Worm (Caenorhabditis elegans) whole organism, young adult: ENCODE measurements around the gene F20D1.3.

Experiments
- B0019.2 ChIP-seq: fragments of 200-800 bp; sonication (Bioruptor generic); conservative IDR thresholded peaks from 2 replicates; pipeline ENCODE4 v1.3.6; 2022; ENCODE audit warnings: missing genetic modification reagents, missing genetic modification characterization, missing compliant biosample characterization
- C17E4.6 ChIP-seq: fragments of 200-800 bp; sonication (Bioruptor generic); IDR thresholded peaks from 2 replicates; pipeline ENCODE4 v1.3.6; 2022; ENCODE audit warnings: missing genetic modification reagents, missing genetic modification characterization, missing compliant biosample characterization
- D2030.7 ChIP-seq: fragments of 200-800 bp; sonication (Bioruptor generic); IDR thresholded peaks from 2 replicates; pipeline ENCODE4 v1.3.6; 2022; ENCODE audit warnings: missing genetic modification reagents, missing genetic modification characterization, missing compliant biosample characterization
- F10E7.11 ChIP-seq: sonication (generic microtip); optimal IDR thresholded peaks from 2 replicates; lab custom pipeline; 2017; ENCODE audit warnings: mild to moderate bottlenecking, missing genetic modification characterization, moderate library complexity, missing compliant biosample characterization
- F33H1.4 ChIP-seq: fragments of 200-800 bp; sonication (Bioruptor generic); IDR thresholded peaks from 2 replicates; pipeline ENCODE4 v1.3.6; 2022; ENCODE audit warnings: missing genetic modification reagents, missing genetic modification characterization, missing compliant biosample characterization
- F57A8.1 ChIP-seq: fragments of 200-800 bp; sonication (Bioruptor generic); optimal IDR thresholded peaks from 2 replicates; lab custom pipeline; 2018; ENCODE audit warnings: mild to moderate bottlenecking, missing genetic modification characterization, moderate library complexity, missing compliant biosample characterization
- F57C9.4 ChIP-seq: sonication (generic microtip); optimal IDR thresholded peaks from 2 replicates; lab custom pipeline; 2017; ENCODE audit warnings: mild to moderate bottlenecking, missing genetic modification characterization, missing compliant biosample characterization
- K12H6.12 ChIP-seq: fragments of 200-800 bp; sonication (Bioruptor generic); optimal IDR thresholded peaks from 2 replicates; lab custom pipeline; 2018; ENCODE audit warnings: mild to moderate bottlenecking, missing genetic modification characterization, missing compliant biosample characterization
- T07F8.4 ChIP-seq: sonication (generic microtip); optimal IDR thresholded peaks from 2 replicates; lab custom pipeline; 2016; ENCODE audit warnings: mild to moderate bottlenecking, missing genetic modification characterization, moderate library complexity, missing compliant biosample characterization
- Y53F4B.3 ChIP-seq: fragments of 200-800 bp; sonication (Bioruptor generic); IDR thresholded peaks from 2 replicates; pipeline ENCODE4 v1.3.6; 2022; ENCODE audit warnings: missing genetic modification reagents, missing genetic modification characterization, missing compliant biosample characterization
- Y79H2A.3 ChIP-seq: fragments of 200-800 bp; sonication (Bioruptor generic); conservative IDR thresholded peaks from 2 replicates; pipeline ENCODE4 v1.3.6; 2022; ENCODE audit warnings: missing genetic modification reagents, missing genetic modification characterization, missing compliant biosample characterization
- Y95B8A.8 ChIP-seq: fragments of 200-800 bp; sonication (Bioruptor generic); IDR thresholded peaks from 2 replicates; pipeline ENCODE4 v1.3.6; 2022; ENCODE audit warnings: missing genetic modification reagents, missing genetic modification characterization, missing compliant biosample characterization
- ZK185.1 ChIP-seq: sonication (generic microtip); optimal IDR thresholded peaks from 2 replicates; lab custom pipeline; 2016; ENCODE audit warnings: mild to moderate bottlenecking, missing genetic modification characterization, missing compliant biosample characterization; ENCODE audit not compliant: poor library complexity, severe bottlenecking
- akir-1 ChIP-seq: fragments of 200-800 bp; sonication (Bioruptor generic); optimal IDR thresholded peaks from 2 replicates; lab custom pipeline; 2018; ENCODE audit warnings: mild to moderate bottlenecking, missing genetic modification characterization, moderate library complexity, missing compliant biosample characterization
- attf-5 ChIP-seq: fragments of 200-800 bp; sonication (Bioruptor generic); optimal IDR thresholded peaks from 2 replicates; lab custom pipeline; 2018; ENCODE audit warnings: mild to moderate bottlenecking, missing genetic modification characterization, missing compliant biosample characterization
- bed-1 ChIP-seq: fragments of 200-800 bp; sonication (Bioruptor generic); IDR thresholded peaks from 2 replicates; pipeline ENCODE4 v1.3.6; 2022; ENCODE audit warnings: missing genetic modification reagents, missing genetic modification characterization, missing compliant biosample characterization
- chd-7 ChIP-seq: sonication (generic microtip); optimal IDR thresholded peaks from 2 replicates; lab custom pipeline; 2016; ENCODE audit warnings: mild to moderate bottlenecking, missing genetic modification characterization, moderate library complexity, missing compliant biosample characterization
- die-1 ChIP-seq: sonication (generic microtip); optimal IDR thresholded peaks from 2 replicates; lab custom pipeline; 2016; ENCODE audit warnings: missing genotype, mild to moderate bottlenecking, missing genetic modification characterization, missing compliant biosample characterization
- dpl-1 ChIP-seq: fragments of 150-350 bp; optimal IDR thresholded peaks from 2 replicates; lab custom pipeline; 2014; ENCODE audit warnings: missing biosample characterization, missing genetic modification reagents, missing genetic modification characterization
- efl-1 ChIP-seq: fragments of 150-350 bp; optimal IDR thresholded peaks from 2 replicates; lab custom pipeline; 2014; ENCODE audit warnings: missing biosample characterization, missing genetic modification reagents, missing genetic modification characterization
- egl-18 ChIP-seq: fragments of 200-800 bp; sonication (Bioruptor generic); IDR thresholded peaks from 2 replicates; pipeline ENCODE4 v1.3.6; 2022; ENCODE audit warnings: missing genetic modification reagents, missing genetic modification characterization, missing compliant biosample characterization
- egrh-3 ChIP-seq: fragments of 200-800 bp; sonication (Bioruptor generic); IDR thresholded peaks from 2 replicates; pipeline ENCODE4 v1.3.6; 2022; ENCODE audit warnings: missing genetic modification reagents, missing genetic modification characterization, missing compliant biosample characterization
- ekl-4 ChIP-seq: fragments of 200-800 bp; sonication (Bioruptor generic); IDR thresholded peaks from 2 replicates; pipeline ENCODE4 v1.3.6; 2022; ENCODE audit warnings: missing genetic modification reagents, missing genetic modification characterization, missing compliant biosample characterization
- fkh-3 ChIP-seq: sonication (generic microtip); optimal IDR thresholded peaks from 2 replicates; lab custom pipeline; 2016; ENCODE audit warnings: mild to moderate bottlenecking, missing genetic modification characterization, missing compliant biosample characterization
- him-1 ChIP-seq: sonication (generic microtip); optimal IDR thresholded peaks from 2 replicates; lab custom pipeline; 2016; ENCODE audit warnings: missing genotype, missing genetic modification reagents, missing genetic modification characterization, missing compliant biosample characterization
- lin-26 ChIP-seq: fragments of 200-800 bp; sonication (Bioruptor generic); IDR thresholded peaks from 2 replicates; pipeline ENCODE4 v1.3.6; 2022; ENCODE audit warnings: missing genetic modification reagents, missing genetic modification characterization, missing compliant biosample characterization
- lir-1 ChIP-seq: fragments of 200-800 bp; sonication (Bioruptor generic); conservative IDR thresholded peaks from 2 replicates; pipeline ENCODE4 v1.3.6; 2022; ENCODE audit warnings: missing genetic modification reagents, missing genetic modification characterization, missing compliant biosample characterization
- madf-3 ChIP-seq: fragments of 200-800 bp; sonication (Bioruptor generic); IDR thresholded peaks from 2 replicates; pipeline ENCODE4 v1.3.6; 2022; ENCODE audit warnings: missing genetic modification reagents, missing genetic modification characterization, missing compliant biosample characterization
- mel-28 ChIP-seq: sonication (generic microtip); optimal IDR thresholded peaks from 2 replicates; lab custom pipeline; 2016; ENCODE audit warnings: borderline replicate concordance, mild to moderate bottlenecking, missing genetic modification characterization, missing compliant biosample characterization
- mxl-1 ChIP-seq: sonication (generic microtip); optimal IDR thresholded peaks from 2 replicates; lab custom pipeline; 2016; ENCODE audit warnings: missing genetic modification characterization, missing compliant biosample characterization
- nhr-179 ChIP-seq: sonication (generic microtip); optimal IDR thresholded peaks from 2 replicates; lab custom pipeline; 2016; ENCODE audit warnings: mild to moderate bottlenecking, missing genetic modification characterization, missing compliant biosample characterization
- nhr-27 ChIP-seq: fragments of 200-800 bp; sonication (Bioruptor generic); optimal IDR thresholded peaks from 2 replicates; lab custom pipeline; 2018; ENCODE audit warnings: mild to moderate bottlenecking, missing genetic modification characterization, moderate library complexity, missing compliant biosample characterization
- nhr-90 ChIP-seq: sonication (generic microtip); optimal IDR thresholded peaks from 2 replicates; lab custom pipeline; 2016; ENCODE audit warnings: missing genotype, mild to moderate bottlenecking, missing genetic modification characterization, missing compliant biosample characterization
- pha-4 ChIP-seq: fragments of 150-350 bp; sonication (generic microtip); optimal IDR thresholded peaks from 2 replicates; lab custom pipeline; 2014; ENCODE audit warnings: missing biosample characterization, missing genetic modification reagents, missing genetic modification characterization
- sdz-38 ChIP-seq: sonication (generic microtip); optimal IDR thresholded peaks from 2 replicates; lab custom pipeline; 2016; ENCODE audit warnings: missing genotype, missing genetic modification characterization, missing compliant biosample characterization
- sea-2 ChIP-seq: fragments of 200-800 bp; sonication (Bioruptor generic); IDR thresholded peaks from 2 replicates; pipeline ENCODE4 v1.3.6; 2022; ENCODE audit warnings: missing genetic modification characterization, missing compliant biosample characterization
- snpc-1.1 ChIP-seq: sonication (generic microtip); optimal IDR thresholded peaks from 2 replicates; lab custom pipeline; 2017; ENCODE audit warnings: missing genetic modification characterization, mild to moderate bottlenecking, missing compliant biosample characterization, antibody characterized with exemption, moderate library complexity, missing genotype, missing genetic modification reagents; ENCODE audit not compliant: insufficient read depth
- tbp1 ChIP-seq: fragments of 200-800 bp; sonication (Bioruptor generic); optimal IDR thresholded peaks from 2 replicates; lab custom pipeline; 2018; ENCODE audit warnings: mild to moderate bottlenecking, missing genetic modification characterization, missing compliant biosample characterization
- tbx-9 ChIP-seq: sonication (generic microtip); optimal IDR thresholded peaks from 2 replicates; lab custom pipeline; 2016; ENCODE audit warnings: borderline replicate concordance, missing genetic modification characterization, inconsistent platforms, missing compliant biosample characterization
- tlf-1 ChIP-seq: fragments of 200-800 bp; sonication (Bioruptor generic); optimal IDR thresholded peaks from 2 replicates; lab custom pipeline; 2018; ENCODE audit warnings: mild to moderate bottlenecking, missing genetic modification characterization, missing compliant biosample characterization
- unc-130 ChIP-seq: sonication (generic microtip); optimal IDR thresholded peaks from 2 replicates; lab custom pipeline; 2016; ENCODE audit warnings: missing genetic modification reagents, missing genetic modification characterization, missing compliant biosample characterization
- xnd-1 ChIP-seq: sonication (generic microtip); optimal IDR thresholded peaks from 2 replicates; lab custom pipeline; 2016; ENCODE audit warnings: missing genotype, missing genetic modification reagents, missing genetic modification characterization, missing compliant biosample characterization
- ztf-25 ChIP-seq: fragments of 200-800 bp; sonication (Bioruptor generic); IDR thresholded peaks from 2 replicates; pipeline ENCODE4 v1.3.6; 2022; ENCODE audit warnings: missing genetic modification reagents, missing genetic modification characterization, missing compliant biosample characterization

Gene F20D1.3

ce11 chrX:15013941-15014453 lies 38.1 kb downstream of the F20D1.3 start:
- no peak for TF ChIP-seq Y53F4B.3 (GFP tag; lab: Robert Waterston, UW)
- TF ChIP-seq F57A8.1 (GFP tag; lab: Kevin White, UChicago) = no peak
- TF ChIP-seq unc-130 (GFP tag; lab: Kevin White, UChicago) = no peak
- TF ChIP-seq Y95B8A.8 = no peak
- TF ChIP-seq tbp1 (GFP tag; lab: Kevin White, UChicago) = no peak
- TF ChIP-seq lin-26 = no peak
- TF ChIP-seq B0019.2 (GFP tag; lab: Robert Waterston, UW) = no peak
- no peak for TF ChIP-seq sea-2 (GFP tag; lab: Robert Waterston, UW)
- TF ChIP-seq F10E7.11 = no peak
- no peak for TF ChIP-seq ekl-4 (GFP tag; lab: Robert Waterston, UW)
- no peak for TF ChIP-seq die-1 (tag; lab: Kevin White, UChicago)
- no peak for TF ChIP-seq him-1 (tag; lab: Kevin White, UChicago)

DNA sequence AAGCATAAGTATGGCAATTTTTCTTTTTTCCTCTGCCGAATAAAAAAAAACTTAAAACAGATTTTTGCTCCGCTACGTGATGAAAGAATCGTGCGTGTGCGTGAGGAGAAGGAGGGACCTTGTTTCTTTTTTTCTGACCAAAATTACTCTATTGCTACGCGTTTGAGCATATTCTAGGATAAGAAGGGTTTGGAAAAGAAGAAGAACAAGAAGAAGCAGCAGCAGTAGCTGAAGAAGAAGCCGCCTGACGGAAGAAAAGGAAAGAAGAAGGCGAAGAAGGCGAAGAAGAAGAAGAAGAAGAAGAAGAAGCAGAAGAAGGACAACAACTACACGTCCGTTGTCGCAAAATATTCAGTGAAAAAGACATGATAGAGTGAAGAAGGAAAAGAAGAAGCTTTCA lies 40.2 kb downstream of the F20D1.3 start:
- TF ChIP-seq pha-4 (tag; lab: Kevin White, UChicago) (no peak), bed-1 (GFP tag; lab: Robert Waterston, UW) (no peak), Y95B8A.8 (no peak), D2030.7 (GFP tag; lab: Robert Waterston, UW) (no peak), ZK185.1 (tag; lab: Kevin White, UChicago) (no peak), akir-1 (no peak), tbx-9 (tag; lab: Kevin White, UChicago) (no peak), sea-2 (GFP tag; lab: Robert Waterston, UW) (no peak), K12H6.12 (no peak), madf-3 (no peak), F33H1.4 (GFP tag; lab: Robert Waterston, UW) (no peak)
- TF ChIP-seq, all 124 proteins: peak for 0

DNA sequence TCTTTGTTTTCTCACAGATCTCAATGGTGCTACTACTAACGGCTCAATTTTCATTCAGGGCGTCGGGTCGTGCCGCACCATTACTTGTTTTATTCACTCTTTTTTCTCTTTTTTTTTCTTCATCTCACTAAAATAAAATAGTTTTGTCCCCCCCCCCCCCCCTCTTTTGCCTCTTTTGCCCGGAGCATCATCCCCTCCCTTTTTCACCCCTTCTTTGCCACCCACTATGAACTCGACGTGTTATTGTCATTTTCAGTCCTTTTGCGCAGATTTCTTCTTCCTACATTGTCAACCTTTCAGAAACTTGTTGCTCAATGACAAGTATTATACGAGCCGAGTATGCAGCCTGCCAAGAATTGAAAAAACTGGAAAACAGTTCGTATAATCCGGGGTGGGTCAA lies 50.1 kb downstream of the F20D1.3 start, which contains the start of gene seb-3:
TSS of gene seb-3 (plus strand) at position 301 of the 400 bp plus-strand sequence.
- no peak for TF ChIP-seq mel-28 (tag; lab: Kevin White, UChicago)
- TF ChIP-seq ztf-25 (GFP tag; lab: Robert Waterston, UW) = no peak
- TF ChIP-seq ekl-4 (GFP tag; lab: Robert Waterston, UW) = no peak
- TF ChIP-seq snpc-1.1 = no peak
- TF ChIP-seq xnd-1 (tag; lab: Kevin White, UChicago) = no peak
- TF ChIP-seq efl-1 (GFP tag; lab: Kevin White, UChicago) = no peak
- TF ChIP-seq egrh-3 (GFP tag; lab: Robert Waterston, UW) = no peak
- no peak for TF ChIP-seq nhr-90 (tag; lab: Kevin White, UChicago)
- no peak for TF ChIP-seq fkh-3 (tag; lab: Kevin White, UChicago)
- TF ChIP-seq lir-1 = no peak
- TF ChIP-seq him-1 (tag; lab: Kevin White, UChicago) = no peak

DNA sequence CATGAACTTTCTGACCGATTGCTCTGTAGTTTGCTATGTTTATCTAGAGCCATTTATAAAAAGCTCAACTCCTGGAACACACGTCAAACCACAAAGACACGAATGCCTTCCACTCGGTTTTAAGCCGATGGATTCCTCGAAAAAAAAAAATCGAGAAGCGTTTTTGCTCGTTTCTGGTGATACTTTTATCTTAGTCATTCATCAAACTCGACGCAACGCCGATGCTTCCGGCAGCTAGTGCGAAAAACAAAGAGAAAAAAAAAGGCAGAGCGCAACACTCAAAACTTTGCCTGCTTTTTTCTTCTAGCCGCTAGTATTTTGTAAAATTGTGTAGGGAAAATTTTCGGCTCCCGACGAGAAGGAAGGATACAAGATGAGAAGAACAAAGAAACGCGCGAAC lies 51.6 kb downstream of the F20D1.3 start:
- no peak for TF ChIP-seq attf-5
- TF ChIP-seq akir-1 = no peak
- no peak for TF ChIP-seq tlf-1 (GFP tag; lab: Kevin White, UChicago)
- TF ChIP-seq sdz-38 = no peak
- no peak for TF ChIP-seq T07F8.4 (tag; lab: Kevin White, UChicago)
- TF ChIP-seq egl-18 = no peak
- TF ChIP-seq ekl-4 (GFP tag; lab: Robert Waterston, UW) = no peak
- TF ChIP-seq mxl-1 (tag; lab: Kevin White, UChicago) = no peak
- no peak for TF ChIP-seq C17E4.6
- TF ChIP-seq chd-7 = no peak
- no peak for TF ChIP-seq dpl-1 (GFP tag; lab: Kevin White, UChicago)
- TF ChIP-seq nhr-179 = no peak
- TF ChIP-seq Y79H2A.3 (GFP tag; lab: Robert Waterston, UW) = no peak
- TF ChIP-seq nhr-27 = no peak
- no peak for TF ChIP-seq F57C9.4 (tag; lab: Kevin White, UChicago)
- TF ChIP-seq, all 124 proteins: peak for 0
